Worm (Caenorhabditis elegans) whole organism, dauer: ENCODE results near the gene cox-10.

Experiments
- unc-62 ChIP-seq: sonication (generic microtip); optimal IDR thresholded peaks from 2 replicates; lab custom pipeline; 2017; ENCODE audit warnings: missing biosample characterization, missing genetic modification reagents, missing genetic modification characterization

cox-10 gene

ce11 chrII:12679635-12680034 lies at the start of gene cox-10, which contains the start of gene Y38E10A.33:
cox-10 (plus strand) TSS chrII:12679954.
Y38E10A.33 (minus strand) TSS chrII:12679646.
- TF ChIP-seq unc-62 (GFP tag; lab: Kevin White, UChicago): no peak

- TF ChIP-seq unc-62 (GFP tag; lab: Kevin White, UChicago): no peak
Observed at ce11 chrII:12630888-12631287, 48.9 kb upstream of the cox-10 start, which contains the start of gene Y38E10A.34. Y38E10A.34 (plus strand) TSS chrII:12631188.

ce11 chrII:12634749-12635318 lies 44.9 kb upstream of the cox-10 start, which contains the start of gene Y38E10A.17:
Y38E10A.17 (minus strand) TSS chrII:12634799.
- no peak for TF ChIP-seq unc-62 (GFP tag; lab: Kevin White, UChicago)

- no peak for TF ChIP-seq unc-62 (GFP tag; lab: Kevin White, UChicago)
Observed at ce11 chrII:12636602-12637001, 43.2 kb upstream of the cox-10 start, which contains the start of gene nhr-234. nhr-234 (plus strand) TSS chrII:12636678.

ce11 chrII:12640370-12640769 lies 39.4 kb upstream of the cox-10 start, which contains the start of gene nhr-235:
nhr-235 (plus strand) TSS chrII:12640670.
- no peak for TF ChIP-seq unc-62 (GFP tag; lab: Kevin White, UChicago)

- no peak for TF ChIP-seq unc-62 (GFP tag; lab: Kevin White, UChicago)
Observed at ce11 chrII:12654447-12654846, 25.3 kb upstream of the cox-10 start, which contains the start of gene rgs-4. rgs-4 (plus strand) TSS chrII:12654747.

ce11 chrII:12655816-12656215 lies 23.9 kb upstream of the cox-10 start:
- TF ChIP-seq unc-62 (GFP tag; lab: Kevin White, UChicago): no peak

- no peak for TF ChIP-seq unc-62 (GFP tag; lab: Kevin White, UChicago)
Observed at ce11 chrII:12657620-12658019, 22.1 kb upstream of the cox-10 start.

ce11 chrII:12658409-12658808 lies 21.3 kb upstream of the cox-10 start:
- no peak for TF ChIP-seq unc-62 (GFP tag; lab: Kevin White, UChicago)

- TF ChIP-seq unc-62 (GFP tag; lab: Kevin White, UChicago): no peak
Observed at ce11 chrII:12659676-12660371, 19.9 kb upstream of the cox-10 start.

ce11 chrII:12661930-12662329 lies 17.8 kb upstream of the cox-10 start:
- TF ChIP-seq unc-62 (GFP tag; lab: Kevin White, UChicago): no peak

ce11 chrII:12665019-12665418 lies 14.7 kb upstream of the cox-10 start:
- no peak for TF ChIP-seq unc-62 (GFP tag; lab: Kevin White, UChicago)

ce11 chrII:12666042-12666441 lies 13.7 kb upstream of the cox-10 start:
- TF ChIP-seq unc-62 (GFP tag; lab: Kevin White, UChicago): no peak

- TF ChIP-seq unc-62 (GFP tag; lab: Kevin White, UChicago): no peak
Observed at ce11 chrII:12668148-12668547, 11.6 kb upstream of the cox-10 start.

- TF ChIP-seq unc-62 (GFP tag; lab: Kevin White, UChicago): no peak
Observed at ce11 chrII:12668874-12669273, 10.9 kb upstream of the cox-10 start.

- no peak for TF ChIP-seq unc-62 (GFP tag; lab: Kevin White, UChicago)
Observed at ce11 chrII:12669342-12669741, 10.4 kb upstream of the cox-10 start.

ce11 chrII:12669882-12670281 lies 9.9 kb upstream of the cox-10 start:
- TF ChIP-seq unc-62 (GFP tag; lab: Kevin White, UChicago): no peak
